Fruit fly (Drosophila melanogaster) whole organism, prepupa: Measurements from ENCODE around the gene CSN8.

ENCODE experiments used
- Blimp-1 ChIP-seq: fragments of 200-800 bp; sonication (Bioruptor generic); optimal IDR thresholded peaks from 3 replicates; lab custom pipeline; 2017; ENCODE audit warnings: missing biosample characterization, missing genetic modification characterization, mild to moderate bottlenecking, moderate library complexity, missing genetic modification reagents
- CG10631 ChIP-seq: fragments of 200-800 bp; sonication (Bioruptor generic); optimal IDR thresholded peaks from 2 replicates; lab custom pipeline; 2016; ENCODE audit warnings: missing biosample characterization, missing genetic modification characterization
- CG10669 ChIP-seq: fragments of 200-800 bp; sonication (Bioruptor generic); optimal IDR thresholded peaks from 3 replicates; lab custom pipeline; 2018; ENCODE audit warnings: missing biosample characterization, mild to moderate bottlenecking, missing genetic modification characterization, moderate library complexity
- CG11294 ChIP-seq: fragments of 200-800 bp; sonication (Bioruptor generic); IDR thresholded peaks from 2 replicates; pipeline ENCODE4 v1.3.6; 2022; ENCODE audit warnings: missing biosample characterization, missing genetic modification characterization
- CG11762 ChIP-seq: fragments of 200-800 bp; sonication (Bioruptor generic); optimal IDR thresholded peaks from 3 replicates; lab custom pipeline; 2016; ENCODE audit warnings: missing biosample characterization, missing genetic modification characterization; ENCODE audit not compliant: insufficient read depth
- CG11902 ChIP-seq: fragments of 200-800 bp; sonication (Bioruptor generic); optimal IDR thresholded peaks from 3 replicates; lab custom pipeline; 2016; ENCODE audit warnings: missing biosample characterization, missing genetic modification characterization
- CG15336 ChIP-seq: fragments of 200-800 bp; sonication (Bioruptor generic); IDR thresholded peaks from 2 replicates; pipeline ENCODE4 v1.3.6; 2022; ENCODE audit warnings: missing biosample characterization, missing genetic modification characterization
- CG16779 ChIP-seq: fragments of 200-800 bp; sonication (Bioruptor generic); optimal IDR thresholded peaks from 3 replicates; lab custom pipeline; 2017; ENCODE audit warnings: missing biosample characterization, mild to moderate bottlenecking, missing genetic modification characterization
- CG3032 ChIP-seq: fragments of 200-800 bp; optimal IDR thresholded peaks from 2 replicates; lab custom pipeline; 2019; ENCODE audit warnings: missing biosample characterization, mild to moderate bottlenecking, missing genetic modification characterization, moderate library complexity
- CG31627 ChIP-seq: fragments of 200-800 bp; sonication (Bioruptor generic); optimal IDR thresholded peaks from 3 replicates; lab custom pipeline; 2016; ENCODE audit warnings: missing biosample characterization, missing genetic modification characterization
- CG32006 ChIP-seq: fragments of 200-800 bp; sonication (Bioruptor generic); optimal IDR thresholded peaks from 3 replicates; lab custom pipeline; 2017; ENCODE audit warnings: missing biosample characterization, mild to moderate bottlenecking, missing genetic modification characterization
- CG3919 ChIP-seq: fragments of 200-800 bp; sonication (Bioruptor generic); optimal IDR thresholded peaks from 3 replicates; lab custom pipeline; 2016; ENCODE audit warnings: missing biosample characterization, missing genetic modification characterization
- CG4318 ChIP-seq: fragments of 200-800 bp; sonication (Bioruptor generic); optimal IDR thresholded peaks from 3 replicates; lab custom pipeline; 2017; ENCODE audit warnings: missing biosample characterization, mild to moderate bottlenecking, missing genetic modification characterization
- CG6163 ChIP-seq: fragments of 200-800 bp; sonication (Bioruptor generic); IDR thresholded peaks from 3 replicates; pipeline ENCODE4 v1.3.6; 2022; ENCODE audit warnings: missing biosample characterization, missing genetic modification characterization
- CG6276 ChIP-seq: fragments of 200-800 bp; sonication (Bioruptor generic); optimal IDR thresholded peaks from 2 replicates; lab custom pipeline; 2017; ENCODE audit warnings: missing biosample characterization, mild to moderate bottlenecking, missing genetic modification characterization
- CG6792 ChIP-seq: fragments of 200-800 bp; sonication (Bioruptor generic); optimal IDR thresholded peaks from 3 replicates; lab custom pipeline; 2016; ENCODE audit warnings: missing biosample characterization, missing genetic modification characterization
- CG6854 ChIP-seq: fragments of 200-800 bp; sonication (Bioruptor generic); optimal IDR thresholded peaks from 2 replicates; lab custom pipeline; 2017; ENCODE audit warnings: missing biosample characterization, mild to moderate bottlenecking, missing genetic modification characterization
- CG8119 ChIP-seq: fragments of 200-800 bp; sonication (Bioruptor generic); IDR thresholded peaks from 3 replicates; pipeline ENCODE4 v1.3.6; 2022; ENCODE audit warnings: missing biosample characterization, missing genetic modification characterization
- CG8319 ChIP-seq: fragments of 200-800 bp; sonication (Bioruptor generic); optimal IDR thresholded peaks from 3 replicates; lab custom pipeline; 2016; ENCODE audit warnings: missing biosample characterization, missing genetic modification characterization
- CG8632 ChIP-seq: fragments of 200-800 bp; sonication (Bioruptor generic); optimal IDR thresholded peaks from 3 replicates; lab custom pipeline; 2016; ENCODE audit warnings: missing biosample characterization, missing genetic modification characterization
- CG9139 ChIP-seq: fragments of 200-800 bp; sonication (Bioruptor generic); optimal IDR thresholded peaks from 3 replicates; lab custom pipeline; 2017; ENCODE audit warnings: missing biosample characterization, mild to moderate bottlenecking, missing genetic modification characterization
- Eip75B ChIP-seq: fragments of 200-800 bp; sonication (Bioruptor generic); optimal IDR thresholded peaks from 3 replicates; lab custom pipeline; 2016; ENCODE audit warnings: missing biosample characterization, missing genetic modification characterization
- Eip78C ChIP-seq: fragments of 200-800 bp; sonication (Bioruptor generic); peaks from one replicate; lab custom pipeline; 2016; ENCODE audit warnings: missing biosample characterization, missing genetic modification characterization
- Eip93F ChIP-seq: fragments of 200-800 bp; sonication (Bioruptor generic); optimal IDR thresholded peaks from 2 replicates; lab custom pipeline; 2016; ENCODE audit warnings: missing biosample characterization, mild to moderate bottlenecking, missing genetic modification characterization
- Ets21C ChIP-seq: fragments of 200-800 bp; sonication (Bioruptor generic); optimal IDR thresholded peaks from 3 replicates; lab custom pipeline; 2016; ENCODE audit warnings: missing biosample characterization, missing genetic modification characterization
- Ets96B ChIP-seq: fragments of 200-800 bp; optimal IDR thresholded peaks from 2 replicates; lab custom pipeline; 2019; ENCODE audit warnings: missing biosample characterization, mild to moderate bottlenecking, missing genetic modification characterization, moderate library complexity
- Gug ChIP-seq: fragments of 200-800 bp; sonication (Bioruptor generic); IDR thresholded peaks from 2 replicates; pipeline ENCODE4 v1.3.6; 2022; ENCODE audit warnings: missing biosample characterization, missing genetic modification characterization
- Hr38 ChIP-seq: sonication (Bioruptor generic); optimal IDR thresholded peaks from 2 replicates; lab custom pipeline; 2016; ENCODE audit warnings: missing biosample characterization, missing genetic modification characterization
- Hr39 ChIP-seq: fragments of 200-800 bp; sonication (Bioruptor generic); optimal IDR thresholded peaks from 2 replicates; lab custom pipeline; 2016; ENCODE audit warnings: missing biosample characterization, missing genetic modification characterization
- Hr4 ChIP-seq: fragments of 200-800 bp; sonication (Bioruptor generic); optimal IDR thresholded peaks from 3 replicates; lab custom pipeline; 2016; ENCODE audit warnings: missing biosample characterization, missing genetic modification characterization
- Met ChIP-seq: fragments of 200-800 bp; sonication (Bioruptor generic); optimal IDR thresholded peaks from 3 replicates; lab custom pipeline; 2016; ENCODE audit warnings: missing biosample characterization, missing genetic modification characterization
- OdsH ChIP-seq: fragments of 200-800 bp; sonication (Bioruptor generic); optimal IDR thresholded peaks from 3 replicates; lab custom pipeline; 2016; ENCODE audit warnings: missing biosample characterization, missing genetic modification characterization
- Sox15 ChIP-seq: fragments of 200-800 bp; sonication (Bioruptor generic); optimal IDR thresholded peaks from 3 replicates; lab custom pipeline; 2016; ENCODE audit warnings: missing biosample characterization, missing genetic modification characterization
- achi ChIP-seq: fragments of 200-800 bp; sonication (Bioruptor generic); optimal IDR thresholded peaks from 3 replicates; lab custom pipeline; 2016; ENCODE audit warnings: missing biosample characterization, missing genetic modification characterization
- acj6 ChIP-seq: fragments of 200-800 bp; sonication (Bioruptor generic); optimal IDR thresholded peaks from 3 replicates; lab custom pipeline; 2016; ENCODE audit warnings: missing biosample characterization, missing genetic modification characterization
- dac ChIP-seq: fragments of 200-800 bp; sonication (Bioruptor generic); optimal IDR thresholded peaks from 2 replicates; lab custom pipeline; 2017; ENCODE audit warnings: missing biosample characterization, mild to moderate bottlenecking, missing genetic modification characterization
- eg ChIP-seq: fragments of 200-800 bp; sonication (Bioruptor generic); IDR thresholded peaks from 3 replicates; pipeline ENCODE4 v1.3.6; 2022; ENCODE audit warnings: missing biosample characterization, missing genetic modification characterization
- esn ChIP-seq: fragments of 200-800 bp; sonication (Bioruptor generic); optimal IDR thresholded peaks from 2 replicates; lab custom pipeline; 2016; ENCODE audit warnings: missing biosample characterization, mild to moderate bottlenecking, missing genetic modification characterization, moderate library complexity
- fd59A ChIP-seq: fragments of 200-800 bp; sonication (Bioruptor generic); optimal IDR thresholded peaks from 2 replicates; lab custom pipeline; 2017; ENCODE audit warnings: missing biosample characterization, mild to moderate bottlenecking, missing genetic modification characterization, missing genetic modification reagents
- fd85E ChIP-seq: fragments of 200-800 bp; sonication (Bioruptor generic); optimal IDR thresholded peaks from 3 replicates; lab custom pipeline; 2016; ENCODE audit warnings: missing biosample characterization, missing genetic modification characterization
- fkh ChIP-seq: fragments of 200-800 bp; sonication (Bioruptor generic); optimal IDR thresholded peaks from 3 replicates; lab custom pipeline; 2017; ENCODE audit warnings: missing biosample characterization, mild to moderate bottlenecking, missing genetic modification characterization, moderate library complexity
- lz ChIP-seq: fragments of 200-800 bp; sonication (Bioruptor generic); optimal IDR thresholded peaks from 3 replicates; lab custom pipeline; 2016; ENCODE audit warnings: missing biosample characterization, missing genetic modification characterization
- net ChIP-seq: fragments of 200-800 bp; sonication (Bioruptor generic); optimal IDR thresholded peaks from 3 replicates; lab custom pipeline; 2016; ENCODE audit warnings: missing biosample characterization, missing genetic modification characterization
- pdm3 ChIP-seq: fragments of 200-800 bp; sonication (Bioruptor generic); optimal IDR thresholded peaks from 3 replicates; lab custom pipeline; 2016; ENCODE audit warnings: missing biosample characterization, missing genetic modification characterization
- salr ChIP-seq, 2 experiments: fragments of 200-800 bp; sonication (Bioruptor generic); optimal IDR thresholded peaks; 3 replicates each; lab custom pipeline; 2016 to 2018; ENCODE audit warnings: missing biosample characterization in 2 of 2, missing genetic modification characterization in 2 of 2, mild to moderate bottlenecking in 1 of 2
- ss ChIP-seq, 2 experiments: fragments of 200-800 bp; sonication (Bioruptor generic); optimal IDR thresholded peaks; 2 replicates in 1 of 2; 3 replicates in 1 of 2; lab custom pipeline; 2017 to 2018; ENCODE audit warnings: mild to moderate bottlenecking in 2 of 2, missing biosample characterization in 2 of 2, missing genetic modification characterization in 2 of 2, moderate library complexity in 1 of 2
- topi ChIP-seq: fragments of 200-800 bp; sonication (Bioruptor generic); optimal IDR thresholded peaks from 3 replicates; lab custom pipeline; 2016; ENCODE audit warnings: missing biosample characterization, missing genetic modification characterization

Gene CSN8

DNA sequence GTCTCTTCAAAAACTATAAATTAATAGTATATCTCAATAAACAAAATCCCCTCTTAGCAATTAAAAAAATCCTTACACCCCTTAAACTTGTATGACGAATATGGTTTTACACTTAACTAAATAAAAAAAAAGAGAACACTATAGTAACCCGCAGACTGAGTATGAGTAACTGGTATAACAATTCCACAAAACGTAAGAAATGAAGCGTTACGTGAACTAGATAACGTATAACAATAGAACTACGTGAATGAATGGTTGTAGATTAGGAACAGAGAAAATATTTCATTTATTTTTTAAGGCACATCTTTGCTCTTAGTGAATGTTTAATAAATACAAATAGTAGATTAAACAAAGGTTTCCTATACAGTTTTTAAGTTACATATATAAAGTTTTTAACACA lies 9.2 kb upstream of the CSN8 start:
- TF ChIP-seq dac (GFP tag; lab: Kevin White, UChicago) (no peak), CG6163 (GFP tag; lab: Robert Waterston, UW) (no peak), OdsH (GFP tag; lab: Kevin White, UChicago) (no peak), Eip93F (GFP tag; lab: Kevin White, UChicago) (no peak), fkh (no peak), CG15336 (no peak), Eip78C (GFP tag; lab: Kevin White, UChicago) (no peak), CG11902 (GFP tag; lab: Kevin White, UChicago) (no peak), fd59A (GFP tag; lab: Kevin White, UChicago) (no peak), fd85E (GFP tag; lab: Kevin White, UChicago) (no peak), Gug (GFP tag; lab: Robert Waterston, UW) (no peak), CG6854 (no peak), Hr38 (GFP tag; lab: Kevin White, UChicago) (no peak), achi (no peak), CG6792 (GFP tag; lab: Kevin White, UChicago) (no peak), CG8319 (GFP tag; lab: Kevin White, UChicago) (no peak)
- TF ChIP-seq, all 60 proteins: peak for 0

DNA sequence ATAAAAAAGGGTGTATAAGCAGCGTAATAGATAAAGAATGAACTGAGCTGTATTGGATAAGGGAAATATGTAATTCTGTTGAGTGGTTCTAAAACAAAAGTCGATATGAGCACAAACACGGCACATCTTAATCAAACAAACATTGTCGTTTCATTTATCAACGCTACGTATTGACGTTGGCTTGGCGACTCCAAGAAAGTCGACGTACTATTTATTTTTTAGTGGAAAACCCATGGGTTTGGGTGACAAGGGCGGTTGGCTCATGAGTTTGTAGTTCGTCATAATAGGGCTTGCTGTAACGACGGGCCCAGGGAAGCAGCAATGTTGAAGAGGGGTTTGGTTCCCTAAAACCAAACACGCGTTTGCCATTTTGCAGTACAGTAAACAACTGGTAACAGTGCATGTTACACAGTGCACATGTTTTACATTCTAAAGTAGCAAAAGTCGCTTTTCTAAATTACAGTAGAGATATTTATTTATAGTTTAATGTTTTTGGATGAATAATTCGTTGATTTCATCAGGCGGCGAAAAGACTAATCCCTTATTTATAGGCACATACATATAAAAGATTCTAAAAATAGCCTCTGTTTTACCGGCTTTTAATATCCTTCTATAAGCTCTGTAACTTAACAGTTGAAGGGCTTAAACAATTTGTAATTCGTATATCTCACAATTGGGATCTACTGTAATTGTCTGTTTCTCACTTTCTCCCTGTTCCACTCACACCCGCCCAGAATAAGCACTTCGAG lies 3.3 kb upstream of the CSN8 start:
- TF ChIP-seq Gug (GFP tag; lab: Robert Waterston, UW) (0 out of 2 replicates have a peak, but pooled peaks have one; percentile 25), Met (GFP tag; lab: Kevin White, UChicago) (peak; percentile 77), salr (GFP tag; optimal IDR thresholded peaks at IDR 0.05; lab: Kevin White, UChicago) (peak in 1 of 2 experiments; percentile 52), topi (peak; percentile 42), lz (GFP tag; lab: Kevin White, UChicago) (peak; percentile 46), OdsH (GFP tag; lab: Kevin White, UChicago) (peak; percentile 69), CG16779 (tag; lab: Kevin White, UChicago) (no peak), net (GFP tag; lab: Kevin White, UChicago) (peak; percentile 47), CG4318 (peak; percentile 5), CG9139 (GFP tag; lab: Kevin White, UChicago) (no peak), esn (peak; percentile 75), CG15336 (peak; percentile 63), Ets96B (tag; lab: Kevin White, UChicago) (peak; percentile 17), CG6854 (peak; percentile 5), Eip75B (GFP tag; lab: Kevin White, UChicago) (peak; percentile 62), Ets21C (peak; percentile 40), CG32006 (GFP tag; lab: Kevin White, UChicago) (peak; percentile 73), Sox15 (GFP tag; lab: Kevin White, UChicago) (peak; percentile 40), CG11762 (GFP tag; lab: Kevin White, UChicago) (no peak), eg (GFP tag; lab: Robert Waterston, UW) (peak; percentile 43; the same call in 2 of the 3 replicates), CG3032 (tag; lab: Kevin White, UChicago) (peak; percentile 56), CG31627 (peak; percentile 69), fd59A (GFP tag; lab: Kevin White, UChicago) (peak; percentile 57), CG6276 (GFP tag; lab: Kevin White, UChicago) (peak; percentile 52), CG6163 (GFP tag; lab: Robert Waterston, UW) (peak; percentile 39; the same call in 1 of the 3 replicates), CG10669 (GFP tag; lab: Kevin White, UChicago) (peak; percentile 32), Hr39 (GFP tag; lab: Kevin White, UChicago) (peak; percentile 68), pdm3 (no peak), CG8632 (GFP tag; lab: Kevin White, UChicago) (peak; percentile 47), Eip93F (GFP tag; lab: Kevin White, UChicago) (no peak), Blimp-1 (GFP tag; lab: Kevin White, UChicago) (peak; percentile 41), CG6792 (GFP tag; lab: Kevin White, UChicago) (peak; percentile 62), CG3919 (GFP tag; lab: Kevin White, UChicago) (no peak), Hr38 (GFP tag; lab: Kevin White, UChicago) (no peak), CG11902 (GFP tag; lab: Kevin White, UChicago) (peak; percentile 20), Eip78C (GFP tag; lab: Kevin White, UChicago) (peak; percentile 91), CG8119 (GFP tag; lab: Robert Waterston, UW) (no peak; the same call in 1 of the 3 replicates), acj6 (GFP tag; lab: Kevin White, UChicago) (peak; percentile 67), CG10631 (GFP tag; lab: Kevin White, UChicago) (peak; percentile 42), CG11294 (GFP tag; lab: Robert Waterston, UW) (peak; percentile 27; the same call in 1 of the 2 replicates), Hr4 (GFP tag; lab: Kevin White, UChicago) (peak; percentile 80), ss (GFP tag; optimal IDR thresholded peaks at IDR 0.05; lab: Kevin White, UChicago) (peak; percentile 30 to 62)
